Worm (Caenorhabditis elegans) whole organism, young adult: ENCODE data around the gene unc-34.

Experiments
- B0019.2 ChIP-seq: fragments of 200-800 bp; sonication (Bioruptor generic); conservative IDR thresholded peaks from 2 replicates; pipeline ENCODE4 v1.3.6; 2022; ENCODE audit warnings: missing genetic modification reagents, missing genetic modification characterization, missing compliant biosample characterization
- B0261.1 ChIP-seq: sonication (generic microtip); optimal IDR thresholded peaks from 2 replicates; lab custom pipeline; 2016; ENCODE audit warnings: mild to moderate bottlenecking, missing genetic modification characterization, moderate library complexity, missing compliant biosample characterization
- F22D6.2 ChIP-seq: sonication (generic microtip); optimal IDR thresholded peaks from 2 replicates; lab custom pipeline; 2016; ENCODE audit warnings: mild to moderate bottlenecking, missing genetic modification characterization, missing compliant biosample characterization
- F23B12.7 ChIP-seq: sonication (generic microtip); optimal IDR thresholded peaks from 2 replicates; lab custom pipeline; 2017; ENCODE audit warnings: missing genetic modification characterization, mild to moderate bottlenecking, missing compliant biosample characterization, antibody characterized with exemption, moderate library complexity; ENCODE audit not compliant: insufficient read depth
- F39B2.1 ChIP-seq: fragments of 200-800 bp; sonication (Bioruptor generic); IDR thresholded peaks from 2 replicates; pipeline ENCODE4 v1.3.6; 2022; ENCODE audit warnings: missing genetic modification reagents, missing genetic modification characterization, missing compliant biosample characterization
- F57C9.4 ChIP-seq: sonication (generic microtip); optimal IDR thresholded peaks from 2 replicates; lab custom pipeline; 2017; ENCODE audit warnings: mild to moderate bottlenecking, missing genetic modification characterization, missing compliant biosample characterization
- K11D2.4 ChIP-seq: fragments of 200-800 bp; sonication (Bioruptor generic); IDR thresholded peaks from 2 replicates; pipeline ENCODE4 v1.3.6; 2022; ENCODE audit warnings: missing genetic modification reagents, missing genetic modification characterization, missing compliant biosample characterization
- Y53G8AR.9 ChIP-seq: fragments of 200-800 bp; sonication (Bioruptor generic); conservative IDR thresholded peaks from 2 replicates; pipeline ENCODE4 v1.3.6; 2022; ENCODE audit warnings: missing genetic modification reagents, missing genetic modification characterization, missing compliant biosample characterization
- attf-6 ChIP-seq: fragments of 200-800 bp; sonication (Bioruptor generic); IDR thresholded peaks from 2 replicates; pipeline ENCODE4 v1.3.6; 2022; ENCODE audit warnings: missing genetic modification reagents, missing genetic modification characterization, missing compliant biosample characterization
- cebp-1 ChIP-seq, 2 experiments: fragments of 200-800 bp in 1 of 2; sonication (Bioruptor generic) in 1 of 2; sonication (generic microtip) in 1 of 2; IDR thresholded peaks in 1 of 2; optimal IDR thresholded peaks in 1 of 2; 2 replicates each; pipeline versions ENCODE4 v1.3.6 to Lab custom; 2017 to 2022; ENCODE audit warnings: missing compliant biosample characterization in 2 of 2, missing genetic modification characterization in 2 of 2, mild to moderate bottlenecking in 1 of 2, missing genetic modification reagents in 1 of 2, moderate library complexity in 1 of 2
- ceh-100 ChIP-seq: fragments of 200-800 bp; sonication (Bioruptor generic); IDR thresholded peaks from 2 replicates; pipeline ENCODE4 v1.3.6; 2022; ENCODE audit warnings: missing genetic modification reagents, missing genetic modification characterization, missing compliant biosample characterization
- ceh-27 ChIP-seq: fragments of 200-800 bp; sonication (Bioruptor generic); optimal IDR thresholded peaks from 2 replicates; lab custom pipeline; 2018; ENCODE audit warnings: mild to moderate bottlenecking, missing genetic modification characterization, moderate library complexity, missing compliant biosample characterization
- ceh-58 ChIP-seq: fragments of 200-800 bp; sonication (Bioruptor generic); IDR thresholded peaks from 2 replicates; pipeline ENCODE4 v1.3.6; 2022; ENCODE audit warnings: missing genetic modification characterization, missing compliant biosample characterization
- ceh-79 ChIP-seq: sonication (generic microtip); optimal IDR thresholded peaks from 2 replicates; lab custom pipeline; 2017; ENCODE audit warnings: mild to moderate bottlenecking, missing genetic modification characterization, missing compliant biosample characterization
- gei-17 ChIP-seq: fragments of 200-800 bp; sonication (Bioruptor generic); optimal IDR thresholded peaks from 2 replicates; lab custom pipeline; 2018; ENCODE audit warnings: mild to moderate bottlenecking, missing genetic modification characterization, missing compliant biosample characterization
- hlh-12 ChIP-seq: sonication (generic microtip); optimal IDR thresholded peaks from 2 replicates; lab custom pipeline; 2016; ENCODE audit warnings: missing genetic modification characterization, missing compliant biosample characterization
- hlh-26 ChIP-seq: fragments of 200-800 bp; sonication (Bioruptor generic); conservative IDR thresholded peaks from 2 replicates; pipeline ENCODE4 v1.3.6; 2022; ENCODE audit warnings: missing genetic modification reagents, missing genetic modification characterization, missing compliant biosample characterization
- let-526 ChIP-seq: fragments of 200-800 bp; sonication (Bioruptor generic); IDR thresholded peaks from 2 replicates; pipeline ENCODE4 v1.3.6; 2022; ENCODE audit warnings: missing genetic modification reagents, missing genetic modification characterization, missing compliant biosample characterization
- mcd-1 ChIP-seq: fragments of 200-800 bp; sonication (Bioruptor generic); IDR thresholded peaks from 2 replicates; pipeline ENCODE4 v1.3.6; 2022; ENCODE audit warnings: missing genetic modification reagents, missing genetic modification characterization, missing compliant biosample characterization
- nfya-2 ChIP-seq: fragments of 200-800 bp; sonication (Bioruptor generic); IDR thresholded peaks from 2 replicates; pipeline ENCODE4 v1.3.6; 2022; ENCODE audit warnings: missing genetic modification reagents, missing genetic modification characterization, missing compliant biosample characterization
- nfyb-1 ChIP-seq: fragments of 200-800 bp; sonication (Bioruptor generic); IDR thresholded peaks from 2 replicates; pipeline ENCODE4 v1.3.6; 2022; ENCODE audit warnings: missing genetic modification reagents, missing genetic modification characterization, missing compliant biosample characterization
- nhr-120 ChIP-seq: fragments of 200-800 bp; sonication (Bioruptor generic); IDR thresholded peaks from 2 replicates; pipeline ENCODE4 v1.3.6; 2022; ENCODE audit warnings: missing genetic modification characterization, missing compliant biosample characterization
- nhr-80 ChIP-seq: sonication (generic microtip); optimal IDR thresholded peaks from 2 replicates; lab custom pipeline; 2016; ENCODE audit warnings: missing genetic modification characterization, missing compliant biosample characterization
- rpc-1 ChIP-seq, 2 experiments: fragments of 150-350 bp in 1 of 2; sonication (generic microtip) in 1 of 2; optimal IDR thresholded peaks; 2 replicates each; lab custom pipeline; 2014 to 2018; ENCODE audit warnings: missing biosample characterization in 1 of 2, missing genetic modification characterization in 1 of 2, missing genetic modification reagents in 1 of 2, missing genotype in 1 of 2
- snpc-4 ChIP-seq, 5 experiments: fragments of 150-350 bp in 1 of 5; sonication (generic microtip) in 4 of 5; optimal IDR thresholded peaks; 2 replicates each; lab custom pipeline; 2014 to 2018; ENCODE audit warnings: missing genetic modification characterization in 5 of 5, missing biosample characterization in 3 of 5, antibody characterized with exemption in 2 of 5, mild to moderate bottlenecking in 2 of 5, missing compliant biosample characterization in 2 of 5, missing genotype in 2 of 5, moderate library complexity in 2 of 5, missing genetic modification reagents in 1 of 5
- unc-130 ChIP-seq: sonication (generic microtip); optimal IDR thresholded peaks from 2 replicates; lab custom pipeline; 2016; ENCODE audit warnings: missing genetic modification reagents, missing genetic modification characterization, missing compliant biosample characterization
- zfh-2 ChIP-seq: fragments of 200-800 bp; sonication (Bioruptor generic); conservative IDR thresholded peaks from 2 replicates; pipeline ENCODE4 v1.3.6; 2022; ENCODE audit warnings: missing genetic modification reagents, missing genetic modification characterization, missing compliant biosample characterization
- ztf-28 ChIP-seq: fragments of 200-800 bp; sonication (Bioruptor generic); IDR thresholded peaks from 2 replicates; pipeline ENCODE4 v1.3.6; 2022; ENCODE audit warnings: missing genetic modification reagents, missing genetic modification characterization, missing compliant biosample characterization
- ztf-6 ChIP-seq: fragments of 200-800 bp; sonication (Bioruptor generic); IDR thresholded peaks from 2 replicates; pipeline ENCODE4 v1.3.6; 2022; ENCODE audit warnings: missing genetic modification reagents, missing genetic modification characterization, missing compliant biosample characterization

The unc-34 gene

ce11 chrV:1023367-1023766 lies 40.9 kb downstream of the unc-34 start, which contains the start of gene pei-2:
Gene pei-2 (minus strand): TSS chrV:1023467.
- TF ChIP-seq F39B2.1 (GFP tag; lab: Robert Waterston, UW) (no peak), mcd-1 (GFP tag; lab: Robert Waterston, UW) (no peak), K11D2.4 (no peak)
- TF ChIP-seq, all 124 proteins: peak for 0

ce11 chrV:1027044-1027443 lies 44.5 kb downstream of the unc-34 start, which contains the start of gene R09A1.3:
Gene R09A1.3 (minus strand): TSS chrV:1027074.
- TF ChIP-seq nhr-80 (tag; lab: Kevin White, UChicago) (peak; percentile 7), K11D2.4 (no peak), unc-130 (GFP tag; lab: Kevin White, UChicago) (no peak), let-526 (GFP tag; lab: Robert Waterston, UW) (no peak), ztf-28 (GFP tag; lab: Robert Waterston, UW) (no peak), ceh-58 (GFP tag; lab: Robert Waterston, UW) (no peak)

ce11 chrV:1033304-1033703 lies 50.8 kb downstream of the unc-34 start, which contains the start of gene flp-34:
Gene flp-34 (minus strand): TSS chrV:1033404.
- TF ChIP-seq F57C9.4 (no peak), Y53G8AR.9 (GFP tag; lab: Robert Waterston, UW) (no peak), F22D6.2 (tag; lab: Kevin White, UChicago) (no peak), nfyb-1 (GFP tag; lab: Robert Waterston, UW) (no peak), zfh-2 (no peak), nhr-120 (GFP tag; lab: Robert Waterston, UW) (no peak), cebp-1 (GFP tag; IDR thresholded peaks at IDR 0.05; lab: Robert Waterston, UW) (no peak), cebp-1 (tag; optimal IDR thresholded peaks at IDR 0.05; lab: Kevin White, UChicago) (no peak), gei-17 (no peak), snpc-4 (GFP tag; optimal IDR thresholded peaks at IDR 0.05; lab: Kevin White, UChicago) (no peak), snpc-4 (tag; optimal IDR thresholded peaks at IDR 0.05; lab: Kevin White, UChicago) (no peak), F23B12.7 (tag; lab: Kevin White, UChicago) (no peak), ceh-27 (GFP tag; lab: Kevin White, UChicago) (no peak), ceh-100 (GFP tag; lab: Robert Waterston, UW) (no peak), hlh-12 (tag; lab: Kevin White, UChicago) (no peak), hlh-26 (GFP tag; lab: Robert Waterston, UW) (no peak), B0019.2 (GFP tag; lab: Robert Waterston, UW) (no peak), nfya-2 (no peak), K11D2.4 (no peak), rpc-1 (optimal IDR thresholded peaks at IDR 0.05; lab: Kevin White, UChicago) (no peak), rpc-1 (tag; optimal IDR thresholded peaks at IDR 0.05; lab: Kevin White, UChicago) (no peak), B0261.1 (no peak), attf-6 (GFP tag; lab: Robert Waterston, UW) (no peak)

DNA sequence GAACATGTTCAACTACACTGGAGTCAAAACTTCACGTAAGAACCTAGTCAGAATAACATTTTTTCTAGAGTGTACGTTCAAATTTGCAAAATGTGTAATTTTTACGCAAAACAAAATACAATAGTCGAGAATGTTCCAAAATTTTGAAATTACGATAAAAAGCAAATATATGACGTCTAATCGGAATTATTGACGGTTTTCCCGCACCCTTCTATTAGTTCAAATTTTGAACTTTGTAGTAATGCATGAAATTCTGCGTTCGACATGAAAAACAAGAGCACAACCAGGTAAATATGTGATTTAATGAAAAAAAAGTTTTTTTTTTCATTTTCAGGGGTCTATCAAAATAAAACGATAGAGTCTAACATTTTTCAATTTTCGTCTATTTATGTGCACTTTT lies 55.6 kb downstream of the unc-34 start:
- TF ChIP-seq ceh-79 (no peak), ztf-6 (GFP tag; lab: Robert Waterston, UW) (no peak)
